4 fruit fly cellular contexts compared by ENCODE assay signal in genomic region chr2L:14070154-14070553, dm6.
TF ChIP-seq lines count a peak whose summit lies in the region.

No protein-coding gene starts in this region.

- TF ChIP-seq CTCF in whole organism, embryonic (GFP tag; optimal IDR thresholded peaks at IDR 0.05; lab: Kevin White, UChicago), result no peak

TF ChIP-seq in whole organism, embryonic, 481 proteins besides CTCF, POLR2A, EP300 and RAD21 (continues in another document):
- no peak for TF ChIP-seq CG13424 (tag; optimal IDR thresholded peaks at IDR 0.05; lab: Kevin White, UChicago)
- TF ChIP-seq Ets65A (GFP tag; lab: Kevin White, UChicago), result no peak
- TF ChIP-seq inv (GFP tag; IDR thresholded peaks at IDR 0.05; lab: Robert Waterston, UW; ENCODE audit: partially characterized antibody), result no peak
- no peak for TF ChIP-seq caup (GFP tag; optimal IDR thresholded peaks at IDR 0.05; lab: Kevin White, UChicago; ENCODE audit: severe bottlenecking)
- TF ChIP-seq ash1 (GFP tag; optimal IDR thresholded peaks at IDR 0.05; lab: Kevin White, UChicago), result no peak
- no peak for TF ChIP-seq Ravus (GFP tag; IDR thresholded peaks at IDR 0.05; lab: Robert Waterston, UW)
- TF ChIP-seq Blimp-1 (GFP tag; optimal IDR thresholded peaks at IDR 0.05; lab: Kevin White, UChicago), result no peak
- TF ChIP-seq Xbp1 (GFP tag; optimal IDR thresholded peaks at IDR 0.05; lab: Kevin White, UChicago), result no peak
- 0 out of 2 replicates have a peak, but pooled peaks have one; percentile 7 for TF ChIP-seq slbo (GFP tag; IDR thresholded peaks at IDR 0.05; lab: Robert Waterston, UW)
- no peak for TF ChIP-seq Sry-δ (GFP tag; optimal IDR thresholded peaks at IDR 0.05; lab: Kevin White, UChicago)
- TF ChIP-seq dysf (GFP tag; IDR thresholded peaks at IDR 0.05; lab: Robert Waterston, UW), result 0 out of 3 replicates have a peak, but pooled peaks have one; percentile 9
- TF ChIP-seq HmgD (GFP tag; optimal IDR thresholded peaks at IDR 0.05; lab: Kevin White, UChicago), result no peak
- TF ChIP-seq Lpt (GFP tag; optimal IDR thresholded peaks at IDR 0.05; lab: Kevin White, UChicago), result no peak
- TF ChIP-seq CG16863 (GFP tag; optimal IDR thresholded peaks at IDR 0.05; lab: Kevin White, UChicago), result no peak
- TF ChIP-seq corto (GFP tag; optimal IDR thresholded peaks at IDR 0.05; lab: Kevin White, UChicago), result no peak
- TF ChIP-seq CG32532 (GFP tag; IDR thresholded peaks at IDR 0.05; lab: Robert Waterston, UW), result peak; percentile 39; the same call in 1 of the 2 replicates
- no peak for TF ChIP-seq sug (tag; optimal IDR thresholded peaks at IDR 0.05; lab: Kevin White, UChicago)
- TF ChIP-seq Drgx (GFP tag; IDR thresholded peaks at IDR 0.05; lab: Robert Waterston, UW), result peak; percentile 52
- TF ChIP-seq Lim3 (GFP tag; IDR thresholded peaks at IDR 0.05; lab: Robert Waterston, UW), result no peak
- TF ChIP-seq CG12391 (tag; optimal IDR thresholded peaks at IDR 0.05; lab: Kevin White, UChicago), result no peak
- no peak for TF ChIP-seq pzg (GFP tag; optimal IDR thresholded peaks at IDR 0.05; lab: Kevin White, UChicago)
- no peak for TF ChIP-seq prd (optimal IDR thresholded peaks at IDR 0.05; lab: Kevin White, UChicago)
- TF ChIP-seq prd (GFP tag; IDR thresholded peaks at IDR 0.05; lab: Robert Waterston, UW), result peak; percentile 49; the same call in 1 of the 3 replicates

TF ChIP-seq in whole organism, prepupa, 60 proteins besides CTCF, POLR2A, EP300 and RAD21 (continues in another document):
- TF ChIP-seq CG10631 (GFP tag; optimal IDR thresholded peaks at IDR 0.05; lab: Kevin White, UChicago) (peak; percentile 21), CG11902 (GFP tag; optimal IDR thresholded peaks at IDR 0.05; lab: Kevin White, UChicago) (no peak), salr (GFP tag; optimal IDR thresholded peaks at IDR 0.05; lab: Kevin White, UChicago) (no peak), CG6808 (GFP tag; optimal IDR thresholded peaks at IDR 0.05; lab: Kevin White, UChicago) (no peak), Smox (GFP tag; optimal IDR thresholded peaks at IDR 0.05; lab: Kevin White, UChicago) (peak; percentile 5), net (GFP tag; optimal IDR thresholded peaks at IDR 0.05; lab: Kevin White, UChicago) (no peak), Ets96B (tag; optimal IDR thresholded peaks at IDR 0.05; lab: Kevin White, UChicago) (peak; percentile 1), CG8319 (GFP tag; optimal IDR thresholded peaks at IDR 0.05; lab: Kevin White, UChicago) (no peak), Lpt (GFP tag; optimal IDR thresholded peaks at IDR 0.05; lab: Kevin White, UChicago) (no peak), Hr4 (GFP tag; optimal IDR thresholded peaks at IDR 0.05; lab: Kevin White, UChicago) (peak; percentile 39), achi (GFP tag; optimal IDR thresholded peaks at IDR 0.05; lab: Kevin White, UChicago) (no peak), CG8119 (GFP tag; IDR thresholded peaks at IDR 0.05; lab: Robert Waterston, UW) (peak; percentile 61; the same call in 2 of the 3 replicates), Sox14 (GFP tag; optimal IDR thresholded peaks at IDR 0.05; lab: Kevin White, UChicago) (no peak), Hr38 (GFP tag; optimal IDR thresholded peaks at IDR 0.05; lab: Kevin White, UChicago) (no peak), Met (GFP tag; optimal IDR thresholded peaks at IDR 0.05; lab: Kevin White, UChicago) (peak; percentile 38), CG10669 (GFP tag; optimal IDR thresholded peaks at IDR 0.05; lab: Kevin White, UChicago) (peak; percentile 32), Sox15 (GFP tag; optimal IDR thresholded peaks at IDR 0.05; lab: Kevin White, UChicago) (peak; percentile 1), CG7368 (GFP tag; optimal IDR thresholded peaks at IDR 0.05; lab: Kevin White, UChicago) (no peak), CG11762 (GFP tag; optimal IDR thresholded peaks at IDR 0.05; lab: Kevin White, UChicago; ENCODE audit: insufficient read depth) (no peak), CG31627 (GFP tag; optimal IDR thresholded peaks at IDR 0.05; lab: Kevin White, UChicago) (no peak), eg (GFP tag; IDR thresholded peaks at IDR 0.05; lab: Robert Waterston, UW) (peak; percentile 67; the same call in 2 of the 3 replicates), svp (GFP tag; lab: Kevin White, UChicago) (peak; percentile 64), OdsH (GFP tag; optimal IDR thresholded peaks at IDR 0.05; lab: Kevin White, UChicago) (peak; percentile 36), CG6276 (GFP tag; optimal IDR thresholded peaks at IDR 0.05; lab: Kevin White, UChicago) (peak; percentile 29)

TF ChIP-seq in whole organism, pupa, 21 proteins besides CTCF, POLR2A, EP300 and RAD21:
- TF ChIP-seq CG8301 (tag; optimal IDR thresholded peaks at IDR 0.05; lab: Kevin White, UChicago) (peak; percentile 41), Ets98B (GFP tag; IDR thresholded peaks at IDR 0.05; lab: Robert Waterston, UW) (peak; percentile 39; the same call in 1 of the 2 replicates), CG14655 (GFP tag; optimal IDR thresholded peaks at IDR 0.05; lab: Kevin White, UChicago) (peak; percentile 52), Pif1A (GFP tag; optimal IDR thresholded peaks at IDR 0.05; lab: Kevin White, UChicago) (peak; percentile 17), CG15710 (tag; optimal IDR thresholded peaks at IDR 0.05; lab: Kevin White, UChicago) (peak; percentile 25), fd96Ca (GFP tag; IDR thresholded peaks at IDR 0.05; lab: Robert Waterston, UW) (peak; percentile 42; the same call in 1 of the 3 replicates), gl (tag; optimal IDR thresholded peaks at IDR 0.05; lab: Kevin White, UChicago) (no peak), CG4496 (GFP tag; IDR thresholded peaks at IDR 0.05; lab: Robert Waterston, UW) (peak; percentile 18; the same call in 1 of the 3 replicates), CG8159 (tag; optimal IDR thresholded peaks at IDR 0.05; lab: Kevin White, UChicago) (peak; percentile 53), CG32121 (GFP tag; IDR thresholded peaks at IDR 0.05; lab: Robert Waterston, UW) (no peak), Snoo (tag; optimal IDR thresholded peaks at IDR 0.05; lab: Kevin White, UChicago) (no peak)

TF ChIP-seq in whole organism, wandering third instar larva, 38 proteins besides CTCF, POLR2A, EP300 and RAD21:
- TF ChIP-seq foxo (GFP tag; optimal IDR thresholded peaks at IDR 0.05; lab: Kevin White, UChicago) (peak in 1 of 2 experiments; percentile 24), Rel (GFP tag; optimal IDR thresholded peaks at IDR 0.05; lab: Kevin White, UChicago) (no peak), Rel (tag; optimal IDR thresholded peaks at IDR 0.05; lab: Kevin White, UChicago) (no peak), HLH106 (tag; optimal IDR thresholded peaks at IDR 0.05; lab: Kevin White, UChicago) (peak; percentile 39), Hr78 (GFP tag; optimal IDR thresholded peaks at IDR 0.05; lab: Kevin White, UChicago) (no peak), Abd-B (GFP tag; optimal IDR thresholded peaks at IDR 0.05; lab: Kevin White, UChicago) (no peak), Sp1 (GFP tag; optimal IDR thresholded peaks at IDR 0.05; lab: Kevin White, UChicago) (peak; percentile 1)

Comparison
In these comparisons a context has a peak if more than half of its experiments do, and no peak if none do; other contexts are left out.
1. Of the 7 proteins assayed by ChIP-seq in both whole organism, embryonic and whole organism, prepupa: peak only in whole organism, embryonic: none; only in whole organism, prepupa: Gug; in both: none; in neither: 6.